Fruit fly (Drosophila melanogaster) S2 (cell line): ENCODE measurements around the gene Aldh.

Experiments
- CG8478 ChIP-seq: fragments of >200 bp; optimal IDR thresholded peaks from 2 replicates; lab custom pipeline; 2018
- CTCF ChIP-seq, 2 experiments: fragments of >200 bp; optimal IDR thresholded peaks; 2 replicates each; lab custom pipeline; 2018

dm6 chr2L:9437216-9437715 is 50.1 kb downstream of the Aldh start, which contains the start of gene numb:
- TF ChIP-seq CG8478 (lab: Kevin White, UChicago) (no peak), CTCF (optimal IDR thresholded peaks at IDR 0.05; lab: Kevin White, UChicago) (no peak)
